Worm (Caenorhabditis elegans): Measurements from ENCODE around the gene cest-2.1.
"Not testable (repeated sequence)": the region's sequence is repeated elsewhere in the genome, so short reads cannot be mapped to it uniquely, and the experiment has no call there.

The cest-2.1 gene

ce11 chrV:14205214-14205613, 33.9 kb upstream of the cest-2.1 start, which contains the start of gene T16A9.3:
Gene T16A9.3, plus strand, starts transcription at chrV:14205514.
- TF ChIP-seq lin-38 (GFP tag; IDR thresholded peaks at IDR 0.05); php-3 (GFP tag; IDR thresholded peaks at IDR 0.05); ama-1 (optimal IDR thresholded peaks at IDR 0.05): not testable (repeated sequence)

- TF ChIP-seq set-16 (GFP tag; IDR thresholded peaks at IDR 0.05) (peak; percentile 20; the same call in 1 of the 2 replicates), mxl-2 (GFP tag; conservative IDR thresholded peaks at IDR 0.05) (0 out of 2 replicates have a peak, but pooled peaks have one; percentile 11), ceh-20 (GFP tag; IDR thresholded peaks at IDR 0.05) (peak; percentile 56; the same call in 1 of the 2 replicates), dmd-6 (GFP tag; IDR thresholded peaks at IDR 0.05) (peak; percentile 49), php-3 (GFP tag; IDR thresholded peaks at IDR 0.05) (peak; percentile 57; the same call in 1 of the 2 replicates), lin-38 (GFP tag; IDR thresholded peaks at IDR 0.05) (peak; percentile 69)
Measured at ce11 chrV:14203809-14204208, 32.5 kb upstream of the cest-2.1 start.

ce11 chrV:14200086-14200485, 28.8 kb upstream of the cest-2.1 start:
- TF ChIP-seq lsy-2 (tag; optimal IDR thresholded peaks at IDR 0.05) (peak; percentile 87 to 90), dmd-9 (GFP tag; IDR thresholded peaks at IDR 0.05) (no peak), daf-8 (GFP tag; IDR thresholded peaks at IDR 0.05) (0 out of 2 replicates have a peak, but pooled peaks have one; percentile 39), mes-2 (tag; optimal IDR thresholded peaks at IDR 0.05; ENCODE audit: poor library complexity, severe bottlenecking) (peak; percentile 72), F49E8.2 (tag; optimal IDR thresholded peaks at IDR 0.05; ENCODE audit: borderline replicate concordance) (no peak), Y48G9A.11 (GFP tag; IDR thresholded peaks at IDR 0.05) (no peak), nhr-237 (tag; optimal IDR thresholded peaks at IDR 0.05) (peak; percentile 10), vab-7 (GFP tag; IDR thresholded peaks at IDR 0.05) (peak; percentile 47; the same call in 1 of the 2 replicates), aha-1 (tag) (peak; percentile 98), rbr-2 (tag; optimal IDR thresholded peaks at IDR 0.05) (peak; percentile 88), lim-7 (GFP tag; IDR thresholded peaks at IDR 0.05) (0 out of 2 replicates have a peak, but pooled peaks have one; percentile 29), zip-2 (tag; optimal IDR thresholded peaks at IDR 0.05) (peak; percentile 35), php-3 (GFP tag; IDR thresholded peaks at IDR 0.05) (no peak), mep-1 (tag; optimal IDR thresholded peaks at IDR 0.05) (peak; percentile 96), nhr-48 (tag; optimal IDR thresholded peaks at IDR 0.05) (peak; percentile 90), daf-19 (GFP tag; conservative IDR thresholded peaks at IDR 0.05) (0 out of 2 replicates have a peak, but pooled peaks have one; percentile 13), madf-9 (GFP tag; conservative IDR thresholded peaks at IDR 0.05) (no peak), unc-39 (tag; optimal IDR thresholded peaks at IDR 0.05) (no peak), zfp-2 (tag; optimal IDR thresholded peaks at IDR 0.05) (peak; percentile 18), nhr-76 (tag; optimal IDR thresholded peaks at IDR 0.05) (peak; percentile 35), hmg-1.1 (GFP tag; IDR thresholded peaks at IDR 0.05) (peak; percentile 93), R02D3.7 (tag; optimal IDR thresholded peaks at IDR 0.05) (no peak), lin-1 (GFP tag; IDR thresholded peaks at IDR 0.05) (peak; percentile 67; the same call in 1 of the 2 replicates), dpl-1 (GFP tag; optimal IDR thresholded peaks at IDR 0.05) (peak; percentile 65), attf-4 (tag; optimal IDR thresholded peaks at IDR 0.05) (no peak), snpc-4 (tag; optimal IDR thresholded peaks at IDR 0.05) (peak; percentile 45), nhr-102 (tag; optimal IDR thresholded peaks at IDR 0.05) (peak; percentile 79), tra-1 (GFP tag; IDR thresholded peaks at IDR 0.05) (peak; percentile 54; the same call in 1 of the 2 replicates), pha-4 (GFP tag; IDR thresholded peaks at IDR 0.05) (peak; percentile 84), pha-4 (tag; optimal IDR thresholded peaks at IDR 0.05) (peak; percentile 72), spr-1 (tag; optimal IDR thresholded peaks at IDR 0.05) (peak; percentile 88), nhr-111 (GFP tag; optimal IDR thresholded peaks at IDR 0.05) (no peak), daf-12 (tag; optimal IDR thresholded peaks at IDR 0.05) (no peak), T26A8.4 (GFP tag; IDR thresholded peaks at IDR 0.05) (peak; percentile 84), spr-3 (GFP tag; optimal IDR thresholded peaks at IDR 0.05) (no peak), dve-1 (tag; optimal IDR thresholded peaks at IDR 0.05; ENCODE audit: insufficient read depth) (peak; percentile 98), unc-62 (GFP tag; optimal IDR thresholded peaks at IDR 0.05 in 1 of 2) (peak in 1 of 2 experiments; percentile 99), unc-62 (tag; optimal IDR thresholded peaks at IDR 0.05) (no peak), F37D6.2 (tag; optimal IDR thresholded peaks at IDR 0.05) (peak; percentile 61), hlh-30 (tag; optimal IDR thresholded peaks at IDR 0.05; ENCODE audit: insufficient read depth) (peak; percentile 97), gei-8 (GFP tag; optimal IDR thresholded peaks at IDR 0.05) (no peak)

Measured in whole organism, L4 larva.